Worm (Caenorhabditis elegans) whole organism, L4 larva: ENCODE measurements around the gene F13C5.1.

Experiments
- F49E8.2 ChIP-seq: sonication (generic microtip); optimal IDR thresholded peaks from 2 replicates; lab custom pipeline; 2016; ENCODE audit warnings: missing compliant biosample characterization, mild to moderate bottlenecking, missing genetic modification characterization, borderline replicate concordance
- Y105C5A.15 ChIP-seq: fragments of 200-800 bp; sonication (Bioruptor generic); IDR thresholded peaks from 2 replicates; pipeline ENCODE4 v1.3.6; 2022; ENCODE audit warnings: missing genetic modification characterization, missing compliant biosample characterization
- aha-1 ChIP-seq: fragments of 150-350 bp; peaks from one replicate; lab custom pipeline; 2014; ENCODE audit warnings: missing biosample characterization, missing genetic modification characterization
- arid-1 ChIP-seq: fragments of 200-800 bp; sonication (Bioruptor generic); conservative IDR thresholded peaks from 2 replicates; pipeline ENCODE4 v1.3.6; 2022; ENCODE audit warnings: missing genetic modification reagents, missing genetic modification characterization, missing compliant biosample characterization
- ceh-20 ChIP-seq: fragments of 200-800 bp; sonication (Bioruptor generic); IDR thresholded peaks from 2 replicates; pipeline ENCODE4 v1.3.6; 2022; ENCODE audit warnings: missing genetic modification reagents, missing genetic modification characterization, missing compliant biosample characterization
- ctbp-1 ChIP-seq: fragments of 200-800 bp; sonication (Bioruptor generic); IDR thresholded peaks from 2 replicates; pipeline ENCODE4 v1.3.6; 2022; ENCODE audit warnings: missing genetic modification reagents, missing genetic modification characterization, missing compliant biosample characterization
- daf-16 ChIP-seq, 3 experiments: sonication (generic microtip); optimal IDR thresholded peaks; 2 replicates each; lab custom pipeline; 2016 to 2017; ENCODE audit warnings: missing genetic modification characterization in 3 of 3, missing genetic modification reagents in 3 of 3, mild to moderate bottlenecking in 2 of 3, missing compliant biosample characterization in 2 of 3, missing biosample characterization in 1 of 3, moderate library complexity in 1 of 3
- dmd-6 ChIP-seq: fragments of 200-800 bp; sonication (Bioruptor generic); IDR thresholded peaks from 2 replicates; pipeline ENCODE4 v1.3.6; 2022; ENCODE audit warnings: missing genetic modification reagents, missing genetic modification characterization, missing compliant biosample characterization
- dve-1 ChIP-seq: sonication (generic microtip); optimal IDR thresholded peaks from 2 replicates; lab custom pipeline; 2017; ENCODE audit warnings: antibody characterized with exemption, mild to moderate bottlenecking, missing genetic modification characterization, missing compliant biosample characterization; ENCODE audit not compliant: insufficient read depth
- hlh-11 ChIP-seq: fragments of 200-800 bp; sonication (Bioruptor generic); optimal IDR thresholded peaks from 2 replicates; lab custom pipeline; 2018; ENCODE audit warnings: mild to moderate bottlenecking, missing genetic modification characterization, missing compliant biosample characterization
- mep-1 ChIP-seq: fragments of 150-350 bp; sonication (generic microtip); optimal IDR thresholded peaks from 3 replicates; lab custom pipeline; 2014; ENCODE audit warnings: missing biosample characterization, missing genetic modification characterization
- mxl-2 ChIP-seq: fragments of 200-800 bp; sonication (Bioruptor generic); conservative IDR thresholded peaks from 2 replicates; pipeline ENCODE4 v1.3.6; 2022; ENCODE audit warnings: missing genetic modification reagents, missing genetic modification characterization, missing compliant biosample characterization
- nhr-28 ChIP-seq: fragments of 150-350 bp; optimal IDR thresholded peaks from 2 replicates; lab custom pipeline; 2014; ENCODE audit warnings: missing biosample characterization, missing genetic modification characterization
- nhr-6 ChIP-seq: fragments of 150-350 bp; optimal IDR thresholded peaks from 2 replicates; lab custom pipeline; 2014; ENCODE audit warnings: missing biosample characterization, missing genetic modification characterization
- nhr-77 ChIP-seq: fragments of 150-350 bp; optimal IDR thresholded peaks from 2 replicates; lab custom pipeline; 2014; ENCODE audit warnings: missing biosample characterization, missing genetic modification characterization
- php-3 ChIP-seq: fragments of 200-800 bp; sonication (Bioruptor generic); IDR thresholded peaks from 2 replicates; pipeline ENCODE4 v1.3.6; 2022; ENCODE audit warnings: missing genetic modification reagents, missing genetic modification characterization, missing compliant biosample characterization
- pqm-1 ChIP-seq: sonication (generic microtip); optimal IDR thresholded peaks from 2 replicates; lab custom pipeline; 2017; ENCODE audit warnings: missing biosample characterization, missing genetic modification characterization
- spr-1 ChIP-seq: sonication (generic microtip); optimal IDR thresholded peaks from 2 replicates; lab custom pipeline; 2016; ENCODE audit warnings: mild to moderate bottlenecking, missing genetic modification characterization, missing compliant biosample characterization
- spr-3 ChIP-seq: fragments of 200-800 bp; sonication (Bioruptor generic); optimal IDR thresholded peaks from 2 replicates; lab custom pipeline; 2018; ENCODE audit warnings: mild to moderate bottlenecking, missing genetic modification characterization, missing compliant biosample characterization

Gene F13C5.1

DNA sequence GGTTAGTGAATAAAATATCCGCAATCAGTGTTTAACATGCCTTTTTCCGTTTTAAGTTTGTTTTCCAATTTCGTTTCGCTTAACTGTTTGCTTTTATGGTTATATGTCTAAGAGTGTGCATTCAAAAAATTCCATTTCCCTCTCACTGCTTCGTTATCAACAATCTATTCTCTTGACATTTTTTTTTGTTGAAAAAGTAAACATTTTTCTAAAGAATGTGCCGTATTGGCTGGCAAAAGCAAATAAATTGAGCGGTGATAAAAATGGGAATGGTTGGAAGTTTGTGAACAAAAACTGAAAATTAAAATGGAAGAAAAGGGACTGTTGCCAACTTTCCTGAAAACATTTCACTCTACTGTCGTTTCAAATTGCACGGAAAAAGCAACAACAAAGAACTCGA, 49.7 kb downstream of the F13C5.1 start:
- TF ChIP-seq mep-1 (peak; percentile 36), arid-1 (no peak), spr-1 (tag; lab: Kevin White, UChicago) (no peak), spr-3 (GFP tag; lab: Kevin White, UChicago) (no peak), mxl-2 (GFP tag; lab: Robert Waterston, UW) (no peak), Y105C5A.15 (GFP tag; lab: Robert Waterston, UW) (no peak), nhr-77 (tag; lab: Kevin White, UChicago) (peak; percentile 6), dve-1 (tag; lab: Kevin White, UChicago) (peak; percentile 77), ceh-20 (no peak), aha-1 (peak; percentile 19), daf-16 (GFP tag; optimal IDR thresholded peaks at IDR 0.05; lab: Kevin White, UChicago) (no peak), daf-16 (tag; optimal IDR thresholded peaks at IDR 0.05; lab: Kevin White, UChicago) (peak; percentile 91), php-3 (GFP tag; lab: Robert Waterston, UW) (peak; percentile 52; the same call in 1 of the 2 replicates), hlh-11 (tag; lab: Kevin White, UChicago) (peak; percentile 35), ctbp-1 (no peak), nhr-28 (tag; lab: Kevin White, UChicago) (peak; percentile 35), pqm-1 (tag; lab: Kevin White, UChicago) (peak; percentile 89), dmd-6 (GFP tag; lab: Robert Waterston, UW) (peak; percentile 43; the same call in 1 of the 2 replicates), nhr-6 (tag; lab: Kevin White, UChicago) (no peak), F49E8.2 (no peak)
